Worm (Caenorhabditis elegans): Measurements from ENCODE around the gene Y37A1B.7.
A peak's percentile ranks its signal among the peaks of the same experiment; 100 is the strongest.

Y37A1B.7 gene

DNA sequence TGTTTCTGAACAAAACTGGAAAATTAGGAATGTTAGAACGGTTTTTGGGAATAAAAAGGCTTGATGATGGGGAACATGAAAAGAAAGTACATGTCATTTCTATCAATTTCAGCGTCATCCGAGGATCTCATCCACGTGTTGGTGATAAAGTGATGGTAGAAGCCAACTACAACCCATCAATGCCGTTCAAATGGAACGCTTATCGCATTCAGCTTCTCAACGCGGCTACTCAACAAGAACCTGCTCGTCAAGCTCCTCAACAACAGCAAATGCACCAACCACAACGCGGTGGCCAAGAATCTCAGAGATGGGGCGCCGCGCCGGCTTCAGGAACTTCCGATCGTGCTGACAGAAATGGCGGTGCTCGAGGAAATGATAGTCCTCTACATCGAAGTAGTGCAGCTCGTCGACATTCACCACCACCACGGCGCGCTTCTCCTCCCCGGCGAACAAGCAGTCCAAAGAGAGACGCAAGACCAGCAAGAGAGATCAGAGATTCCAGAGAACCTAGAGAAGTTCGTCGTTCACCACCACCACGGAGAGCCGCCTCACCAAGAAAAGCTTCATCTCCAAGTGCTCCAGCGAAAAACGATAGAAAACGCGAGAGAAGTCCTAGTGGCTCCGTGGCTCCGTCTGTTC is 28.6 kb upstream of the Y37A1B.7 start (continued):
- TF ChIP-seq let-607 (tag; optimal IDR thresholded peaks at IDR 0.05): no peak
- 0 out of 2 replicates have a peak, but pooled peaks have one; percentile 20 for TF ChIP-seq nfyb-1 (GFP tag; IDR thresholded peaks at IDR 0.05)

DNA sequence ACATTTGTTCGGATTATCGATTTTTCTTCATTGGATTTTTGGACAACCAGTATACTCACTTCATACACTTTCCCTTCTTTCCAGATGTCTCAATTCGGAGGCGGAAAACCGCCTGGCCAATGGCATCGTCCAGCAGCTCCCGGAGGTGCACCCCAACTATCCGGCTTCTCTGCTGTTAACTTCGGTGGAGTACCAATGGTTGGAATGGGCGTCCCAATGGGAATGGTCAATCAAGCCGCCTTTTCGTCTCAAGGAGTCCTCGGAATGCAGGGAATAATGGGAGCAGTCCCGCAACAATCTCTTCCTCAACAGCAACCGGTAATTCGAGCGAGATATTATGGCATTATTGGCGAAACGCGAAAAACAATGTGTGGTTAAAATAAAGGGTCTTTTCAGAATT is 27.9 kb upstream of the Y37A1B.7 start, which contains the start of gene ccar-1:
Gene ccar-1, plus strand, starts transcription at position 83 of the 400 bp plus-strand sequence.
- TF ChIP-seq madf-10 (tag; optimal IDR thresholded peaks at IDR 0.05) (no peak), lin-26 (GFP tag; IDR thresholded peaks at IDR 0.05) (peak; percentile 46; the same call in 1 of the 2 replicates), ceh-79 (tag; optimal IDR thresholded peaks at IDR 0.05) (no peak), cebp-2 (GFP tag; IDR thresholded peaks at IDR 0.05) (0 out of 2 replicates have a peak, but pooled peaks have one; percentile 48), F10E7.11 (tag; optimal IDR thresholded peaks at IDR 0.05) (no peak), madf-3 (GFP tag; IDR thresholded peaks at IDR 0.05) (0 out of 2 replicates have a peak, but pooled peaks have one; percentile 3), zfh-2 (GFP tag; conservative IDR thresholded peaks at IDR 0.05) (0 out of 2 replicates have a peak, but pooled peaks have one; percentile 7), pbrm-1 (GFP tag; IDR thresholded peaks at IDR 0.05) (peak; percentile 19; the same call in 1 of the 2 replicates), ztf-26 (tag; optimal IDR thresholded peaks at IDR 0.05) (no peak), rcor-1 (GFP tag; IDR thresholded peaks at IDR 0.05) (0 out of 2 replicates have a peak, but pooled peaks have one; percentile 5), C06A6.2 (GFP tag; conservative IDR thresholded peaks at IDR 0.05) (no peak), attf-6 (GFP tag; IDR thresholded peaks at IDR 0.05) (peak; percentile 81), nhr-27 (tag; optimal IDR thresholded peaks at IDR 0.05) (no peak), egrh-3 (GFP tag; IDR thresholded peaks at IDR 0.05) (no peak), ztf-28 (GFP tag; IDR thresholded peaks at IDR 0.05) (peak; percentile 38; the same call in 1 of the 2 replicates)

DNA sequence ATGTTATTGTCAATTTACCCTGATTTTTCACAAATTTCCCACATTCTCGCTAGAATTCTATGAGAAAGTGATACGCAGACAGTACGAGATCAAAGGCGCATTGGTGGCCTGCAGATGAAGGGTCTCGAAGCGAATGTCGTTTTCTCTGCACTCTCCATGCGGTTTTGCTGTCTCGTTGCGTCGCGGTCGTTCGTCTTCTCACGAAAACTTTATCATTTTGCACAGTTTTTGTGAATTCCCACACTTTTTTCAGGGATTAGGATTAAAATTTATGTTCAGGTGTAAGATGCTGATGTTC is 27.4 kb upstream of the Y37A1B.7 start:
- TF ChIP-seq nhr-120 (GFP tag; IDR thresholded peaks at IDR 0.05): no peak
- TF ChIP-seq ceh-79 (tag; optimal IDR thresholded peaks at IDR 0.05): no peak
- no peak for TF ChIP-seq ceh-58 (GFP tag; IDR thresholded peaks at IDR 0.05)
- TF ChIP-seq lsy-27 (tag; optimal IDR thresholded peaks at IDR 0.05; ENCODE audit: borderline replicate concordance, insufficient read depth): no peak
- no peak for TF ChIP-seq akir-1 (GFP tag; optimal IDR thresholded peaks at IDR 0.05)
- TF ChIP-seq snpc-4 (GFP tag; optimal IDR thresholded peaks at IDR 0.05): peak; percentile 89
- peak; percentile 74 to 95 (median 92) for TF ChIP-seq snpc-4 (tag; optimal IDR thresholded peaks at IDR 0.05)
- no peak for TF ChIP-seq gei-17 (GFP tag; optimal IDR thresholded peaks at IDR 0.05)
- peak; percentile 74 for TF ChIP-seq tlf-1 (GFP tag; optimal IDR thresholded peaks at IDR 0.05)
- peak; percentile 33 for TF ChIP-seq ceh-27 (GFP tag; optimal IDR thresholded peaks at IDR 0.05)
- no peak for TF ChIP-seq egrh-3 (GFP tag; IDR thresholded peaks at IDR 0.05)
- no peak for TF ChIP-seq lag-1 (GFP tag; IDR thresholded peaks at IDR 0.05)
- TF ChIP-seq F57A8.1 (GFP tag; optimal IDR thresholded peaks at IDR 0.05): no peak
- no peak for TF ChIP-seq let-607 (tag; optimal IDR thresholded peaks at IDR 0.05)
- peak; percentile 53 for TF ChIP-seq xnd-1 (tag; optimal IDR thresholded peaks at IDR 0.05)
- TF ChIP-seq dpff-1 (tag; optimal IDR thresholded peaks at IDR 0.05): no peak
- no peak for TF ChIP-seq rpc-1 (optimal IDR thresholded peaks at IDR 0.05)
- TF ChIP-seq rpc-1 (tag; optimal IDR thresholded peaks at IDR 0.05): no peak
- TF ChIP-seq mcd-1 (GFP tag; IDR thresholded peaks at IDR 0.05): peak; percentile 91
- TF ChIP-seq athp-1 (tag; optimal IDR thresholded peaks at IDR 0.05): peak; percentile 51
- TF ChIP-seq T26A5.8 (tag; optimal IDR thresholded peaks at IDR 0.05): no peak
- TF ChIP-seq snpc-1.1 (tag; optimal IDR thresholded peaks at IDR 0.05; ENCODE audit: insufficient read depth): peak; percentile 70
- TF ChIP-seq F23B12.7 (tag; optimal IDR thresholded peaks at IDR 0.05; ENCODE audit: insufficient read depth): peak; percentile 56
- TF ChIP-seq egl-44 (GFP tag; IDR thresholded peaks at IDR 0.05): no peak
- no peak for TF ChIP-seq unc-62 (GFP tag; optimal IDR thresholded peaks at IDR 0.05)
- TF ChIP-seq chd-7 (tag; optimal IDR thresholded peaks at IDR 0.05): no peak
- TF ChIP-seq Y79H2A.3 (GFP tag; conservative IDR thresholded peaks at IDR 0.05): 0 out of 2 replicates have a peak, but pooled peaks have one; percentile 51
- no peak for TF ChIP-seq F22D6.2 (tag; optimal IDR thresholded peaks at IDR 0.05)
- peak; percentile 79 for TF ChIP-seq ceh-91 (GFP tag; IDR thresholded peaks at IDR 0.05)
- TF ChIP-seq ztf-22 (GFP tag; optimal IDR thresholded peaks at IDR 0.05): no peak
- TF ChIP-seq nhr-179 (tag; optimal IDR thresholded peaks at IDR 0.05): no peak

Measured in whole organism, young adult.